Worm (Caenorhabditis elegans) whole organism, L1 larva: Measurements from ENCODE around the gene M03F8.6.

ENCODE experiments used
- C16A3.4 ChIP-seq: fragments of 150-350 bp; optimal IDR thresholded peaks from 2 replicates; lab custom pipeline; 2014; ENCODE audit warnings: missing biosample characterization, missing genetic modification characterization
- F16B12.6 ChIP-seq: fragments of 150-350 bp; optimal IDR thresholded peaks from 2 replicates; lab custom pipeline; 2014; ENCODE audit warnings: missing biosample characterization, missing genetic modification characterization
- aha-1 ChIP-seq: fragments of 150-350 bp; optimal IDR thresholded peaks from 2 replicates; lab custom pipeline; 2014; ENCODE audit warnings: missing biosample characterization, missing genetic modification characterization
- alr-1 ChIP-seq: fragments of 200-800 bp; sonication (Bioruptor generic); optimal IDR thresholded peaks from 2 replicates; lab custom pipeline; 2018; ENCODE audit warnings: borderline replicate concordance, mild to moderate bottlenecking, missing genetic modification characterization, missing compliant biosample characterization
- aly-2 ChIP-seq: fragments of 150-350 bp; optimal IDR thresholded peaks from 2 replicates; lab custom pipeline; 2014; ENCODE audit warnings: missing biosample characterization, missing genetic modification characterization
- ama-1 ChIP-seq: fragments of 150-350 bp; optimal IDR thresholded peaks from 2 replicates; lab custom pipeline; 2014
- ceh-63 ChIP-seq: fragments of 200-800 bp; sonication (Bioruptor generic); optimal IDR thresholded peaks from 2 replicates; lab custom pipeline; 2018; ENCODE audit warnings: mild to moderate bottlenecking, missing genetic modification characterization, missing compliant biosample characterization
- ceh-82 ChIP-seq, 3 experiments: fragments of 150-350 bp in 1 of 3; sonication (generic microtip) in 2 of 3; optimal IDR thresholded peaks; 2 replicates each; lab custom pipeline; 2014 to 2017; ENCODE audit warnings: missing biosample characterization in 3 of 3, missing genetic modification characterization in 3 of 3
- ceh-88 ChIP-seq: fragments of 200-800 bp; sonication (Bioruptor generic); IDR thresholded peaks from 2 replicates; pipeline ENCODE4 v1.3.6; 2022; ENCODE audit warnings: missing genetic modification characterization, missing compliant biosample characterization
- ceh-90 ChIP-seq: sonication (generic microtip); optimal IDR thresholded peaks from 2 replicates; lab custom pipeline; 2016; ENCODE audit warnings: missing genetic modification characterization, missing compliant biosample characterization
- ces-1 ChIP-seq: fragments of 150-350 bp; optimal IDR thresholded peaks from 2 replicates; lab custom pipeline; 2014; ENCODE audit warnings: missing biosample characterization, missing genetic modification reagents, missing genetic modification characterization
- dpl-1 ChIP-seq, 3 experiments: fragments of 150-350 bp in 2 of 3; sonication (generic microtip) in 1 of 3; optimal IDR thresholded peaks; 2 replicates each; lab custom pipeline; 2014 to 2017; ENCODE audit warnings: missing biosample characterization in 3 of 3, missing genetic modification characterization in 3 of 3, missing genetic modification reagents in 3 of 3
- dsc-1 ChIP-seq: sonication (generic microtip); optimal IDR thresholded peaks from 2 replicates; lab custom pipeline; 2016; ENCODE audit warnings: mild to moderate bottlenecking, missing genetic modification characterization, missing compliant biosample characterization
- efl-1 ChIP-seq, 4 experiments: fragments of 150-350 bp; optimal IDR thresholded peaks in 3 of 4; peaks in 1 of 4; 1 replicate in 1 of 4; 2 replicates in 3 of 4; lab custom pipeline; 2014; ENCODE audit warnings: missing biosample characterization in 2 of 4, missing genetic modification characterization in 2 of 4, missing genetic modification reagents in 2 of 4
- efl-3 ChIP-seq: fragments of 200-800 bp; sonication (Bioruptor generic); optimal IDR thresholded peaks from 2 replicates; lab custom pipeline; 2018; ENCODE audit warnings: mild to moderate bottlenecking, missing genetic modification characterization, missing compliant biosample characterization
- fkh-4 ChIP-seq: sonication (generic microtip); optimal IDR thresholded peaks from 2 replicates; lab custom pipeline; 2016; ENCODE audit warnings: missing compliant biosample characterization, missing genetic modification characterization, borderline replicate concordance
- fkh-8 ChIP-seq: sonication (generic microtip); optimal IDR thresholded peaks from 2 replicates; lab custom pipeline; 2016; ENCODE audit warnings: mild to moderate bottlenecking, missing genetic modification characterization, missing compliant biosample characterization
- hlh-17 ChIP-seq: fragments of 200-800 bp; sonication (Bioruptor generic); optimal IDR thresholded peaks from 2 replicates; lab custom pipeline; 2018; ENCODE audit warnings: missing genetic modification characterization, mild to moderate bottlenecking, missing compliant biosample characterization, moderate library complexity, borderline replicate concordance
- hlh-4 ChIP-seq: sonication (generic microtip); optimal IDR thresholded peaks from 2 replicates; lab custom pipeline; 2016; ENCODE audit warnings: mild to moderate bottlenecking, missing genetic modification characterization, missing compliant biosample characterization
- irx-1 ChIP-seq: sonication (generic microtip); optimal IDR thresholded peaks from 2 replicates; lab custom pipeline; 2016; ENCODE audit warnings: missing genetic modification characterization, missing compliant biosample characterization
- isw-1 ChIP-seq: fragments of 200-800 bp; sonication (Bioruptor generic); IDR thresholded peaks from 2 replicates; pipeline ENCODE4 v1.3.6; 2022; ENCODE audit warnings: missing genetic modification characterization, missing compliant biosample characterization
- lir-3 ChIP-seq: sonication (generic microtip); optimal IDR thresholded peaks from 2 replicates; lab custom pipeline; 2016; ENCODE audit warnings: mild to moderate bottlenecking, missing genetic modification characterization, moderate library complexity, missing compliant biosample characterization; ENCODE audit not compliant: poor library complexity
- lsy-2 ChIP-seq, 2 experiments: fragments of 150-350 bp; optimal IDR thresholded peaks; 2 replicates each; lab custom pipeline; 2014; ENCODE audit warnings: missing biosample characterization in 2 of 2, missing genetic modification characterization in 2 of 2
- mab-9 ChIP-seq: fragments of 200-800 bp; sonication (Bioruptor generic); IDR thresholded peaks from 2 replicates; pipeline ENCODE4 v1.3.6; 2022; ENCODE audit warnings: missing genetic modification reagents, missing genetic modification characterization, missing compliant biosample characterization
- nhr-19 ChIP-seq: fragments of 200-800 bp; sonication (Bioruptor generic); conservative IDR thresholded peaks from 2 replicates; pipeline ENCODE4 v1.3.6; 2022; ENCODE audit warnings: missing genetic modification characterization, missing compliant biosample characterization
- nhr-47 ChIP-seq: sonication (generic microtip); optimal IDR thresholded peaks from 2 replicates; lab custom pipeline; 2016; ENCODE audit warnings: mild to moderate bottlenecking, missing genetic modification characterization, moderate library complexity, missing compliant biosample characterization
- nhr-76 ChIP-seq: sonication (generic microtip); optimal IDR thresholded peaks from 2 replicates; lab custom pipeline; 2017; ENCODE audit warnings: missing biosample characterization, missing genetic modification characterization
- nhr-77 ChIP-seq: fragments of 150-350 bp; optimal IDR thresholded peaks from 2 replicates; lab custom pipeline; 2014; ENCODE audit warnings: missing biosample characterization, missing genetic modification characterization
- nhr-85 ChIP-seq: sonication (generic microtip); peaks from one replicate; lab custom pipeline; 2016; ENCODE audit warnings: missing genetic modification characterization, inconsistent platforms, missing compliant biosample characterization
- nhr-90 ChIP-seq: sonication (generic microtip); optimal IDR thresholded peaks from 2 replicates; lab custom pipeline; 2016; ENCODE audit warnings: mild to moderate bottlenecking, missing genetic modification characterization, missing compliant biosample characterization; ENCODE audit not compliant: poor library complexity
- pag-3 ChIP-seq: sonication (generic microtip); optimal IDR thresholded peaks from 2 replicates; lab custom pipeline; 2017; ENCODE audit warnings: missing genetic modification characterization, mild to moderate bottlenecking, missing compliant biosample characterization, antibody characterized with exemption, borderline replicate concordance; ENCODE audit not compliant: insufficient read depth
- rnt-1 ChIP-seq: sonication (generic microtip); optimal IDR thresholded peaks from 2 replicates; lab custom pipeline; 2016; ENCODE audit warnings: mild to moderate bottlenecking, missing genetic modification characterization, moderate library complexity, missing compliant biosample characterization
- snu-23 ChIP-seq: sonication (generic microtip); optimal IDR thresholded peaks from 2 replicates; lab custom pipeline; 2016; ENCODE audit warnings: missing genetic modification characterization, missing compliant biosample characterization
- swsn-7 ChIP-seq: sonication (generic microtip); optimal IDR thresholded peaks from 2 replicates; lab custom pipeline; 2016; ENCODE audit warnings: missing genetic modification characterization, missing compliant biosample characterization
- tbx-2 ChIP-seq: sonication (generic microtip); optimal IDR thresholded peaks from 2 replicates; lab custom pipeline; 2016; ENCODE audit warnings: missing genetic modification characterization, missing compliant biosample characterization
- tlp-1 ChIP-seq: fragments of 150-350 bp; optimal IDR thresholded peaks from 2 replicates; lab custom pipeline; 2014; ENCODE audit warnings: missing biosample characterization, missing genetic modification characterization
- unc-30 ChIP-seq: sonication (generic microtip); optimal IDR thresholded peaks from 2 replicates; lab custom pipeline; 2017; ENCODE audit warnings: missing biosample characterization, missing genetic modification characterization
- unc-62 ChIP-seq: fragments of 150-350 bp; optimal IDR thresholded peaks from 2 replicates; lab custom pipeline; 2014; ENCODE audit warnings: missing biosample characterization, missing genetic modification reagents, missing genetic modification characterization
- unc-86 ChIP-seq: sonication (generic microtip); optimal IDR thresholded peaks from 2 replicates; lab custom pipeline; 2016; ENCODE audit warnings: missing genetic modification characterization, missing compliant biosample characterization
- unc-98 ChIP-seq: fragments of 200-800 bp; sonication (Bioruptor generic); IDR thresholded peaks from 2 replicates; pipeline ENCODE4 v1.3.6; 2022; ENCODE audit warnings: missing genetic modification characterization, missing compliant biosample characterization
- ztf-11 ChIP-seq, 2 experiments: sonication (generic microtip); optimal IDR thresholded peaks; 2 replicates each; lab custom pipeline; 2016 to 2017; ENCODE audit warnings: missing genetic modification characterization in 2 of 2, missing biosample characterization in 1 of 2, missing compliant biosample characterization in 1 of 2

M03F8.6 gene

ce11 chrV:5939503-5940072 is 15.1 kb downstream of the M03F8.6 start, which contains the start of gene syf-3 (continued):
- 0 out of 2 replicates have a peak, but pooled peaks have one; percentile 34 for TF ChIP-seq mab-9 (GFP tag; lab: Robert Waterston, UW)
- TF ChIP-seq nhr-19 (GFP tag; lab: Robert Waterston, UW) = no peak
- TF ChIP-seq swsn-7 = peak; percentile 59
- peak; percentile 68 for TF ChIP-seq irx-1
- peak; percentile 69 for TF ChIP-seq aly-2 (tag; lab: Kevin White, UChicago)
- no peak for TF ChIP-seq ces-1 (GFP tag; lab: Kevin White, UChicago)
- peak; percentile 79 for TF ChIP-seq nhr-85 (tag; lab: Kevin White, UChicago)
- no peak for TF ChIP-seq tlp-1 (tag; lab: Kevin White, UChicago)
- peak; percentile 99 to 100 for TF ChIP-seq efl-1 (optimal IDR thresholded peaks at IDR 0.05; lab: Kevin White, UChicago)
- peak; percentile 100 for TF ChIP-seq efl-1 (GFP tag; optimal IDR thresholded peaks at IDR 0.05 in 1 of 2; lab: Kevin White, UChicago)
- peak; percentile 73 for TF ChIP-seq snu-23
- no peak for TF ChIP-seq ztf-11 (tag; optimal IDR thresholded peaks at IDR 0.05; lab: Kevin White, UChicago)
- TF ChIP-seq unc-86 (tag; lab: Kevin White, UChicago) = peak; percentile 68
- no peak for TF ChIP-seq fkh-8 (tag; lab: Kevin White, UChicago)
- peak; percentile 99 to 100 (median 100) for TF ChIP-seq dpl-1 (GFP tag; optimal IDR thresholded peaks at IDR 0.05; lab: Kevin White, UChicago)
- TF ChIP-seq fkh-4 (tag; lab: Kevin White, UChicago) = peak; percentile 3
- TF ChIP-seq ceh-82 (tag; optimal IDR thresholded peaks at IDR 0.05; lab: Kevin White, UChicago) = peak; percentile 57 to 73 (median 59)
- TF ChIP-seq nhr-47 (tag; lab: Kevin White, UChicago) = peak; percentile 84
- TF ChIP-seq hlh-17 (GFP tag; lab: Kevin White, UChicago) = no peak
- no peak for TF ChIP-seq hlh-4 (tag; lab: Kevin White, UChicago)
- TF ChIP-seq ceh-88 = no peak
- peak; percentile 87 for TF ChIP-seq rnt-1
- TF ChIP-seq unc-62 (GFP tag; lab: Kevin White, UChicago) = no peak
- no peak for TF ChIP-seq efl-3 (GFP tag; lab: Kevin White, UChicago)
- peak; percentile 72 for TF ChIP-seq dsc-1 (tag; lab: Kevin White, UChicago)
- no peak for TF ChIP-seq unc-98 (GFP tag; lab: Robert Waterston, UW)
- no peak for TF ChIP-seq unc-30
- no peak for TF ChIP-seq aha-1 (tag; lab: Kevin White, UChicago)
- TF ChIP-seq ceh-63 (GFP tag; lab: Kevin White, UChicago) = no peak
- TF ChIP-seq lir-3 (tag; lab: Kevin White, UChicago) = peak; percentile 11
- peak; percentile 30 for TF ChIP-seq ceh-90 (tag; lab: Kevin White, UChicago)
- TF ChIP-seq tbx-2 (tag; lab: Kevin White, UChicago) = peak; percentile 61

- no peak for TF ChIP-seq dpl-1 (GFP tag; optimal IDR thresholded peaks at IDR 0.05; lab: Kevin White, UChicago)
- TF ChIP-seq nhr-76 (tag; lab: Kevin White, UChicago) = no peak
- TF ChIP-seq aha-1 (tag; lab: Kevin White, UChicago) = no peak
- no peak for TF ChIP-seq isw-1 (GFP tag; lab: Robert Waterston, UW)
- no peak for TF ChIP-seq lsy-2 (tag; optimal IDR thresholded peaks at IDR 0.05; lab: Kevin White, UChicago)
- TF ChIP-seq ama-1 = no peak
- TF ChIP-seq ztf-11 (tag; optimal IDR thresholded peaks at IDR 0.05; lab: Kevin White, UChicago) = no peak
- TF ChIP-seq mab-9 (GFP tag; lab: Robert Waterston, UW) = no peak
- no peak for TF ChIP-seq nhr-90 (tag; lab: Kevin White, UChicago)
- TF ChIP-seq C16A3.4 = no peak
- TF ChIP-seq swsn-7 = no peak
- no peak for TF ChIP-seq pag-3
- TF ChIP-seq unc-98 (GFP tag; lab: Robert Waterston, UW) = no peak
- no peak for TF ChIP-seq alr-1 (tag; lab: Kevin White, UChicago)
- no peak for TF ChIP-seq F16B12.6 (tag; lab: Kevin White, UChicago)
- TF ChIP-seq irx-1 = no peak
- no peak for TF ChIP-seq nhr-19 (GFP tag; lab: Robert Waterston, UW)
- no peak for TF ChIP-seq nhr-77
- TF ChIP-seq, all 84 proteins: peak for 0
These were observed 18.0 kb downstream of the M03F8.6 start, which contains the start of the genes M03F8.5 and M03F8.7 for ce11 chrV:5936691-5937090. TSS of gene M03F8.5 (minus strand) at chrV:5936791. TSS of gene M03F8.7 (plus strand) at chrV:5936939.
